Worm (Caenorhabditis elegans) whole organism, young adult: ENCODE data around the gene srw-73.

Experiments
- ceh-79 ChIP-seq: sonication (generic microtip); optimal IDR thresholded peaks from 2 replicates; lab custom pipeline; 2017; ENCODE audit warnings: mild to moderate bottlenecking, missing genetic modification characterization, missing compliant biosample characterization
- zim-3 ChIP-seq: sonication (generic microtip); optimal IDR thresholded peaks from 2 replicates; lab custom pipeline; 2017; ENCODE audit warnings: mild to moderate bottlenecking, missing genetic modification characterization, moderate library complexity, missing compliant biosample characterization

DNA sequence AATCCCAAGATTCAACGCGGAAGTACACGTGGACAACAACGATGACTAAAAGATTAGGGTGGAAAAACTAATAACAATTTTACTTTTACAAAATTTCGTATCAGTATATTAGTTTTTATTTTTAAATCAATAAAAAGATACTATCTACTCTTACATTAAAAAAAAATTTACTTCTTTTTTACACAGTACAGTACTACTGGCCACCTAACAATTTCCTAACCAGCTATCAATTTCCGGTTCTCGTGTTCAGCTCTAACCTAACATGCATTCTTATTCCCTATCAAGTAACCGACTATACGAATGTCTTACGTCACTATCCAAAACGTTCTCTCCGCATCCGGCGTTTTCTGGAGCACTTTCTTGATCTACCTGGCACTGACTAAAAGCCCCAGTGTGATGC is 41.3 kb upstream of the srw-73 start, which contains the start of gene srd-21:
- TF ChIP-seq zim-3 (tag; lab: Kevin White, UChicago) (no peak), ceh-79 (tag; lab: Kevin White, UChicago) (no peak)
